Worm (Caenorhabditis elegans) whole organism, young adult: ENCODE data around the gene best-9.

Experiments used
- D2030.7 ChIP-seq: fragments of 200-800 bp; sonication (Bioruptor generic); IDR thresholded peaks from 2 replicates; pipeline ENCODE4 v1.3.6; 2022; ENCODE audit warnings: missing genetic modification reagents, missing genetic modification characterization, missing compliant biosample characterization
- F23B12.7 ChIP-seq: sonication (generic microtip); optimal IDR thresholded peaks from 2 replicates; lab custom pipeline; 2017; ENCODE audit warnings: missing genetic modification characterization, mild to moderate bottlenecking, missing compliant biosample characterization, antibody characterized with exemption, moderate library complexity; ENCODE audit not compliant: insufficient read depth
- F33H1.4 ChIP-seq: fragments of 200-800 bp; sonication (Bioruptor generic); IDR thresholded peaks from 2 replicates; pipeline ENCODE4 v1.3.6; 2022; ENCODE audit warnings: missing genetic modification reagents, missing genetic modification characterization, missing compliant biosample characterization
- F49E8.2 ChIP-seq: sonication (generic microtip); optimal IDR thresholded peaks from 3 replicates; lab custom pipeline; 2017; ENCODE audit warnings: missing genetic modification characterization, mild to moderate bottlenecking, missing compliant biosample characterization, antibody characterized with exemption, moderate library complexity; ENCODE audit not compliant: insufficient read depth
- F55B11.4 ChIP-seq: sonication (generic microtip); optimal IDR thresholded peaks from 2 replicates; lab custom pipeline; 2016; ENCODE audit warnings: missing compliant biosample characterization, missing genetic modification characterization, borderline replicate concordance; ENCODE audit not compliant: insufficient read depth
- K12H6.12 ChIP-seq: fragments of 200-800 bp; sonication (Bioruptor generic); optimal IDR thresholded peaks from 2 replicates; lab custom pipeline; 2018; ENCODE audit warnings: mild to moderate bottlenecking, missing genetic modification characterization, missing compliant biosample characterization
- T26A5.8 ChIP-seq: sonication (generic microtip); optimal IDR thresholded peaks from 2 replicates; lab custom pipeline; 2016; ENCODE audit warnings: missing genetic modification characterization, missing compliant biosample characterization
- Y95B8A.8 ChIP-seq: fragments of 200-800 bp; sonication (Bioruptor generic); IDR thresholded peaks from 2 replicates; pipeline ENCODE4 v1.3.6; 2022; ENCODE audit warnings: missing genetic modification reagents, missing genetic modification characterization, missing compliant biosample characterization
- ama-1 ChIP-seq, 3 experiments: fragments of 150-350 bp in 1 of 3; sonication (generic microtip) in 2 of 3; optimal IDR thresholded peaks; 2 replicates each; lab custom pipeline; 2014 to 2018; ENCODE audit warnings: missing biosample characterization in 2 of 3, missing genetic modification characterization in 2 of 3, missing genetic modification reagents in 2 of 3
- attf-3 ChIP-seq: fragments of 200-800 bp; sonication (Bioruptor generic); conservative IDR thresholded peaks from 2 replicates; pipeline ENCODE4 v1.3.6; 2022; ENCODE audit warnings: missing genetic modification reagents, missing genetic modification characterization, missing compliant biosample characterization
- attf-5 ChIP-seq: fragments of 200-800 bp; sonication (Bioruptor generic); optimal IDR thresholded peaks from 2 replicates; lab custom pipeline; 2018; ENCODE audit warnings: mild to moderate bottlenecking, missing genetic modification characterization, missing compliant biosample characterization
- attf-6 ChIP-seq: fragments of 200-800 bp; sonication (Bioruptor generic); IDR thresholded peaks from 2 replicates; pipeline ENCODE4 v1.3.6; 2022; ENCODE audit warnings: missing genetic modification reagents, missing genetic modification characterization, missing compliant biosample characterization
- ccch-3 ChIP-seq: fragments of 200-800 bp; sonication (Bioruptor generic); optimal IDR thresholded peaks from 2 replicates; lab custom pipeline; 2018; ENCODE audit warnings: mild to moderate bottlenecking, missing genetic modification characterization, missing compliant biosample characterization
- ceh-100 ChIP-seq: fragments of 200-800 bp; sonication (Bioruptor generic); IDR thresholded peaks from 2 replicates; pipeline ENCODE4 v1.3.6; 2022; ENCODE audit warnings: missing genetic modification reagents, missing genetic modification characterization, missing compliant biosample characterization
- ceh-91 ChIP-seq: fragments of 200-800 bp; sonication (Bioruptor generic); IDR thresholded peaks from 2 replicates; pipeline ENCODE4 v1.3.6; 2022; ENCODE audit warnings: missing genetic modification reagents, missing genetic modification characterization, missing compliant biosample characterization
- dox-1 ChIP-seq: fragments of 200-800 bp; sonication (Bioruptor generic); IDR thresholded peaks from 2 replicates; pipeline ENCODE4 v1.3.6; 2022; ENCODE audit warnings: missing genetic modification reagents, missing genetic modification characterization, missing compliant biosample characterization
- dpl-1 ChIP-seq: fragments of 150-350 bp; optimal IDR thresholded peaks from 2 replicates; lab custom pipeline; 2014; ENCODE audit warnings: missing biosample characterization, missing genetic modification reagents, missing genetic modification characterization
- efl-1 ChIP-seq: fragments of 150-350 bp; optimal IDR thresholded peaks from 2 replicates; lab custom pipeline; 2014; ENCODE audit warnings: missing biosample characterization, missing genetic modification reagents, missing genetic modification characterization
- egrh-3 ChIP-seq: fragments of 200-800 bp; sonication (Bioruptor generic); IDR thresholded peaks from 2 replicates; pipeline ENCODE4 v1.3.6; 2022; ENCODE audit warnings: missing genetic modification reagents, missing genetic modification characterization, missing compliant biosample characterization
- hlh-26 ChIP-seq: fragments of 200-800 bp; sonication (Bioruptor generic); conservative IDR thresholded peaks from 2 replicates; pipeline ENCODE4 v1.3.6; 2022; ENCODE audit warnings: missing genetic modification reagents, missing genetic modification characterization, missing compliant biosample characterization
- hmg-1.2 ChIP-seq: fragments of 200-800 bp; sonication (Bioruptor generic); IDR thresholded peaks from 2 replicates; pipeline ENCODE4 v1.3.6; 2022; ENCODE audit warnings: missing genetic modification reagents, missing genetic modification characterization, missing compliant biosample characterization
- hrde-1 ChIP-seq: sonication (generic microtip); optimal IDR thresholded peaks from 2 replicates; lab custom pipeline; 2016; ENCODE audit warnings: missing genetic modification characterization, mild to moderate bottlenecking, missing compliant biosample characterization, moderate library complexity, missing genotype, missing genetic modification reagents, borderline replicate concordance
- lin-35 ChIP-seq, 3 experiments: fragments of 150-350 bp in 2 of 3; sonication (generic microtip) in 1 of 3; optimal IDR thresholded peaks; 2 replicates each; lab custom pipeline; 2014 to 2018; ENCODE audit warnings: missing biosample characterization in 3 of 3, missing genetic modification characterization in 3 of 3, missing genetic modification reagents in 3 of 3
- lin-40 ChIP-seq: sonication (generic microtip); optimal IDR thresholded peaks from 2 replicates; lab custom pipeline; 2016; ENCODE audit warnings: missing genetic modification characterization, mild to moderate bottlenecking, missing compliant biosample characterization, missing genotype, missing genetic modification reagents
- lin-54 ChIP-seq: fragments of 200-800 bp; sonication (Bioruptor generic); optimal IDR thresholded peaks from 2 replicates; lab custom pipeline; 2018; ENCODE audit warnings: mild to moderate bottlenecking, missing genetic modification characterization, missing compliant biosample characterization
- madf-10 ChIP-seq: sonication (generic microtip); optimal IDR thresholded peaks from 2 replicates; lab custom pipeline; 2016; ENCODE audit warnings: mild to moderate bottlenecking, missing genetic modification characterization, missing compliant biosample characterization
- mcd-1 ChIP-seq: fragments of 200-800 bp; sonication (Bioruptor generic); IDR thresholded peaks from 2 replicates; pipeline ENCODE4 v1.3.6; 2022; ENCODE audit warnings: missing genetic modification reagents, missing genetic modification characterization, missing compliant biosample characterization
- nfyb-1 ChIP-seq: fragments of 200-800 bp; sonication (Bioruptor generic); IDR thresholded peaks from 2 replicates; pipeline ENCODE4 v1.3.6; 2022; ENCODE audit warnings: missing genetic modification reagents, missing genetic modification characterization, missing compliant biosample characterization
- nhr-179 ChIP-seq: sonication (generic microtip); optimal IDR thresholded peaks from 2 replicates; lab custom pipeline; 2016; ENCODE audit warnings: mild to moderate bottlenecking, missing genetic modification characterization, missing compliant biosample characterization
- pbrm-1 ChIP-seq: fragments of 200-800 bp; sonication (Bioruptor generic); IDR thresholded peaks from 2 replicates; pipeline ENCODE4 v1.3.6; 2022; ENCODE audit warnings: missing genetic modification reagents, missing genetic modification characterization, missing compliant biosample characterization
- pha-4 ChIP-seq: fragments of 150-350 bp; sonication (generic microtip); optimal IDR thresholded peaks from 2 replicates; lab custom pipeline; 2014; ENCODE audit warnings: missing biosample characterization, missing genetic modification reagents, missing genetic modification characterization
- rcor-1 ChIP-seq: fragments of 200-800 bp; sonication (Bioruptor generic); IDR thresholded peaks from 2 replicates; pipeline ENCODE4 v1.3.6; 2022; ENCODE audit warnings: missing genetic modification reagents, missing genetic modification characterization, missing compliant biosample characterization
- rec-8 ChIP-seq, 2 experiments: sonication (generic microtip); optimal IDR thresholded peaks; 2 replicates each; lab custom pipeline; 2016; ENCODE audit warnings: mild to moderate bottlenecking in 2 of 2, missing genetic modification characterization in 2 of 2, missing genetic modification reagents in 2 of 2, missing genotype in 2 of 2, missing biosample characterization in 1 of 2, missing compliant biosample characterization in 1 of 2, moderate library complexity in 1 of 2
- rpc-1 ChIP-seq, 2 experiments: fragments of 150-350 bp in 1 of 2; sonication (generic microtip) in 1 of 2; optimal IDR thresholded peaks; 2 replicates each; lab custom pipeline; 2014 to 2018; ENCODE audit warnings: missing biosample characterization in 1 of 2, missing genetic modification characterization in 1 of 2, missing genetic modification reagents in 1 of 2, missing genotype in 1 of 2
- sdz-38 ChIP-seq: sonication (generic microtip); optimal IDR thresholded peaks from 2 replicates; lab custom pipeline; 2016; ENCODE audit warnings: missing genotype, missing genetic modification characterization, missing compliant biosample characterization
- snpc-1.3 ChIP-seq: sonication (generic microtip); optimal IDR thresholded peaks from 2 replicates; lab custom pipeline; 2017; ENCODE audit warnings: missing genetic modification characterization, mild to moderate bottlenecking, missing compliant biosample characterization, antibody characterized with exemption, moderate library complexity, missing genotype, missing genetic modification reagents; ENCODE audit not compliant: insufficient read depth
- snpc-4 ChIP-seq, 5 experiments: fragments of 150-350 bp in 1 of 5; sonication (generic microtip) in 4 of 5; optimal IDR thresholded peaks; 2 replicates each; lab custom pipeline; 2014 to 2018; ENCODE audit warnings: missing genetic modification characterization in 5 of 5, missing biosample characterization in 3 of 5, antibody characterized with exemption in 2 of 5, mild to moderate bottlenecking in 2 of 5, missing compliant biosample characterization in 2 of 5, missing genotype in 2 of 5, moderate library complexity in 2 of 5, missing genetic modification reagents in 1 of 5
- tbp1 ChIP-seq: fragments of 200-800 bp; sonication (Bioruptor generic); optimal IDR thresholded peaks from 2 replicates; lab custom pipeline; 2018; ENCODE audit warnings: mild to moderate bottlenecking, missing genetic modification characterization, missing compliant biosample characterization
- unc-130 ChIP-seq: sonication (generic microtip); optimal IDR thresholded peaks from 2 replicates; lab custom pipeline; 2016; ENCODE audit warnings: missing genetic modification reagents, missing genetic modification characterization, missing compliant biosample characterization
- ztf-26 ChIP-seq: sonication (generic microtip); optimal IDR thresholded peaks from 2 replicates; lab custom pipeline; 2017; ENCODE audit warnings: missing genetic modification characterization, missing compliant biosample characterization
- ztf-28 ChIP-seq: fragments of 200-800 bp; sonication (Bioruptor generic); IDR thresholded peaks from 2 replicates; pipeline ENCODE4 v1.3.6; 2022; ENCODE audit warnings: missing genetic modification reagents, missing genetic modification characterization, missing compliant biosample characterization

best-9 gene

ce11 chrIV:6581658-6582057 lies 21.1 kb downstream of the best-9 start:
- TF ChIP-seq F55B11.4 (no peak), ztf-28 (no peak), attf-6 (GFP tag; lab: Robert Waterston, UW) (no peak), sdz-38 (tag; lab: Kevin White, UChicago) (no peak), nfyb-1 (no peak), madf-10 (tag; lab: Kevin White, UChicago) (no peak), D2030.7 (GFP tag; lab: Robert Waterston, UW) (no peak)
- TF ChIP-seq, all 124 proteins: peak for 0

ce11 chrIV:6582604-6583003 lies 22.1 kb downstream of the best-9 start, which contains the start of gene odr-8:
TSS of gene odr-8 (minus strand) at chrIV:6582704.
- TF ChIP-seq ceh-91 (GFP tag; lab: Robert Waterston, UW) (no peak), efl-1 (GFP tag; lab: Kevin White, UChicago) (no peak), unc-130 (no peak), nhr-179 (tag; lab: Kevin White, UChicago) (no peak), snpc-4 (GFP tag; optimal IDR thresholded peaks at IDR 0.05; lab: Kevin White, UChicago) (no peak), snpc-4 (tag; optimal IDR thresholded peaks at IDR 0.05; lab: Kevin White, UChicago) (peak in 1 of 4 experiments; percentile 50), hrde-1 (tag; lab: Kevin White, UChicago) (no peak)

ce11 chrIV:6585397-6585921 lies 24.9 kb downstream of the best-9 start, which contains the start of the genes F38A5.2 and dnj-11:
TSS of gene F38A5.2 (minus strand) at chrIV:6585400.
TSS of gene dnj-11 (plus strand) at chrIV:6585871.
- peak; percentile 49 for TF ChIP-seq F49E8.2 (tag; lab: Kevin White, UChicago)
- no peak for TF ChIP-seq ama-1 (optimal IDR thresholded peaks at IDR 0.05; lab: Kevin White, UChicago)
- no peak for TF ChIP-seq ama-1 (GFP tag; optimal IDR thresholded peaks at IDR 0.05; lab: Kevin White, UChicago)
- TF ChIP-seq dpl-1 (GFP tag; lab: Kevin White, UChicago), result peak; percentile 25
- peak; percentile 67 for TF ChIP-seq pbrm-1
- no peak for TF ChIP-seq hlh-26 (GFP tag; lab: Robert Waterston, UW)
- TF ChIP-seq rpc-1 (optimal IDR thresholded peaks at IDR 0.05; lab: Kevin White, UChicago), result peak; percentile 3
- TF ChIP-seq rpc-1 (tag; optimal IDR thresholded peaks at IDR 0.05; lab: Kevin White, UChicago), result no peak
- TF ChIP-seq F23B12.7 (tag; lab: Kevin White, UChicago), result peak; percentile 90
- no peak for TF ChIP-seq rec-8 (tag; optimal IDR thresholded peaks at IDR 0.05; lab: Kevin White, UChicago)
- TF ChIP-seq attf-5 (GFP tag; lab: Kevin White, UChicago), result peak; percentile 82
- peak; percentile 42 for TF ChIP-seq snpc-1.3 (tag; lab: Kevin White, UChicago)
- peak; percentile 95 for TF ChIP-seq hmg-1.2 (GFP tag; lab: Robert Waterston, UW)
- peak; percentile 69 for TF ChIP-seq D2030.7 (GFP tag; lab: Robert Waterston, UW)
- TF ChIP-seq pha-4 (tag; lab: Kevin White, UChicago), result peak; percentile 66
- 0 out of 2 replicates have a peak, but pooled peaks have one; percentile 24 for TF ChIP-seq egrh-3 (GFP tag; lab: Robert Waterston, UW)
- TF ChIP-seq efl-1 (GFP tag; lab: Kevin White, UChicago), result peak; percentile 61
- 0 out of 2 replicates have a peak, but pooled peaks have one; percentile 23 for TF ChIP-seq Y95B8A.8 (GFP tag; lab: Robert Waterston, UW)
- peak; percentile 38; the same call in 1 of the 2 replicates for TF ChIP-seq rcor-1 (GFP tag; lab: Robert Waterston, UW)
- TF ChIP-seq snpc-4 (GFP tag; optimal IDR thresholded peaks at IDR 0.05; lab: Kevin White, UChicago), result peak; percentile 45
- peak in 3 of 4 experiments; percentile 77 to 87 (median 80) for TF ChIP-seq snpc-4 (tag; optimal IDR thresholded peaks at IDR 0.05; lab: Kevin White, UChicago)
- TF ChIP-seq attf-3, result no peak
- TF ChIP-seq lin-35 (GFP tag; optimal IDR thresholded peaks at IDR 0.05; lab: Kevin White, UChicago), result peak in 1 of 3 experiments; percentile 43
- peak; percentile 54; the same call in 1 of the 2 replicates for TF ChIP-seq ceh-100 (GFP tag; lab: Robert Waterston, UW)
- peak; percentile 48 for TF ChIP-seq K12H6.12
- peak; percentile 47 for TF ChIP-seq lin-54 (GFP tag; lab: Kevin White, UChicago)
- TF ChIP-seq tbp1, result peak; percentile 49
- peak; percentile 96 for TF ChIP-seq mcd-1 (GFP tag; lab: Robert Waterston, UW)
- no peak for TF ChIP-seq T26A5.8
- no peak for TF ChIP-seq ztf-26 (tag; lab: Kevin White, UChicago)
- TF ChIP-seq ccch-3 (GFP tag; lab: Kevin White, UChicago), result no peak
- TF ChIP-seq lin-40 (tag; lab: Kevin White, UChicago), result peak; percentile 59
- peak; percentile 76; the same call in 1 of the 2 replicates for TF ChIP-seq dox-1
- TF ChIP-seq F33H1.4 (GFP tag; lab: Robert Waterston, UW), result 0 out of 2 replicates have a peak, but pooled peaks have one; percentile 23
